Fruit fly (Drosophila melanogaster) whole organism, embryonic: ENCODE results near the gene Duox.

ENCODE experiments used
- Bdp1 ChIP-seq: fragments of 200-800 bp; sonication (Bioruptor generic); optimal IDR thresholded peaks from 3 replicates; lab custom pipeline; 2016; ENCODE audit warnings: missing biosample characterization, missing genetic modification characterization
- Bteb2 ChIP-seq: fragments of 200-800 bp; sonication (Bioruptor generic); optimal IDR thresholded peaks from 2 replicates; lab custom pipeline; 2016; ENCODE audit warnings: missing biosample characterization, missing genetic modification characterization
- CG10209 ChIP-seq: fragments of 200-800 bp; sonication (Bioruptor generic); optimal IDR thresholded peaks from 3 replicates; lab custom pipeline; 2017; ENCODE audit warnings: missing biosample characterization, mild to moderate bottlenecking, missing genetic modification characterization, missing genetic modification reagents
- CG10366 ChIP-seq: fragments of 200-800 bp; sonication (Bioruptor generic); IDR thresholded peaks from 2 replicates; pipeline ENCODE4 v1.3.6; 2022; ENCODE audit warnings: missing biosample characterization, missing genetic modification characterization
- CG11696 ChIP-seq: fragments of 200-800 bp; sonication (Bioruptor generic); IDR thresholded peaks from 2 replicates; pipeline ENCODE4 v1.3.6; 2022; ENCODE audit warnings: missing biosample characterization, missing genetic modification characterization
- CG12219 ChIP-seq: fragments of 200-800 bp; sonication (Bioruptor generic); optimal IDR thresholded peaks from 3 replicates; lab custom pipeline; 2018; ENCODE audit warnings: missing biosample characterization, mild to moderate bottlenecking, missing genetic modification characterization
- CG17328 ChIP-seq: fragments of 200-800 bp; sonication (Bioruptor generic); IDR thresholded peaks from 2 replicates; pipeline ENCODE4 v1.3.6; 2022; ENCODE audit warnings: missing biosample characterization, missing genetic modification characterization
- CG18011 ChIP-seq: fragments of 200-800 bp; sonication (Bioruptor generic); optimal IDR thresholded peaks from 2 replicates; lab custom pipeline; 2017; ENCODE audit warnings: missing biosample characterization, missing genetic modification characterization, mild to moderate bottlenecking, moderate library complexity, missing genotype
- CG18262 ChIP-seq: fragments of 200-800 bp; optimal IDR thresholded peaks from 3 replicates; lab custom pipeline; 2019; ENCODE audit warnings: missing biosample characterization, mild to moderate bottlenecking, missing genetic modification characterization, moderate library complexity
- CG3065 ChIP-seq: fragments of 200-800 bp; sonication (Bioruptor generic); optimal IDR thresholded peaks from 2 replicates; lab custom pipeline; 2016; ENCODE audit warnings: missing biosample characterization, missing genetic modification characterization
- CG3281 ChIP-seq: fragments of 200-800 bp; sonication (Bioruptor generic); optimal IDR thresholded peaks from 3 replicates; lab custom pipeline; 2017; ENCODE audit warnings: missing biosample characterization, mild to moderate bottlenecking, missing genetic modification characterization
- CG3407 ChIP-seq: fragments of 200-800 bp; sonication (Bioruptor generic); optimal IDR thresholded peaks from 2 replicates; lab custom pipeline; 2018; ENCODE audit warnings: missing biosample characterization, mild to moderate bottlenecking, missing genetic modification characterization
- CG4282 ChIP-seq: fragments of 200-800 bp; sonication (Bioruptor generic); optimal IDR thresholded peaks from 2 replicates; lab custom pipeline; 2016; ENCODE audit warnings: missing biosample characterization, missing genetic modification characterization
- CG6175 ChIP-seq: fragments of 200-800 bp; sonication (Bioruptor generic); IDR thresholded peaks from 3 replicates; pipeline ENCODE4 v1.3.6; 2022; ENCODE audit warnings: missing biosample characterization, missing genetic modification characterization
- CG6791 ChIP-seq: fragments of 200-800 bp; sonication (Bioruptor generic); IDR thresholded peaks from 3 replicates; pipeline ENCODE4 v1.3.6; 2022; ENCODE audit warnings: missing biosample characterization, missing genetic modification characterization; ENCODE audit not compliant: partially characterized antibody
- CG7745 ChIP-seq: fragments of 200-800 bp; sonication (Bioruptor generic); optimal IDR thresholded peaks from 2 replicates; lab custom pipeline; 2018; ENCODE audit warnings: missing biosample characterization, mild to moderate bottlenecking, missing genetic modification characterization, moderate library complexity
- CG8089 ChIP-seq: fragments of 200-800 bp; sonication (Bioruptor generic); optimal IDR thresholded peaks from 3 replicates; lab custom pipeline; 2016; ENCODE audit warnings: missing biosample characterization, missing genetic modification characterization
- CG8944 ChIP-seq: fragments of 200-800 bp; sonication (Bioruptor generic); optimal IDR thresholded peaks from 3 replicates; lab custom pipeline; 2016; ENCODE audit warnings: missing biosample characterization, missing genetic modification characterization
- Dip2 ChIP-seq: fragments of 200-800 bp; sonication (Bioruptor generic); IDR thresholded peaks from 2 replicates; pipeline ENCODE4 v1.3.6; 2022; ENCODE audit warnings: missing biosample characterization, missing genetic modification characterization
- Dip3 ChIP-seq: fragments of 200-800 bp; sonication (Bioruptor generic); optimal IDR thresholded peaks from 3 replicates; lab custom pipeline; 2016; ENCODE audit warnings: missing biosample characterization, missing genetic modification characterization
- Elba2 ChIP-seq: fragments of 200-800 bp; sonication (Bioruptor generic); optimal IDR thresholded peaks from 3 replicates; lab custom pipeline; 2016; ENCODE audit warnings: missing biosample characterization, missing genetic modification characterization
- HLH54F ChIP-seq: fragments of 200-800 bp; sonication (Bioruptor generic); optimal IDR thresholded peaks from 3 replicates; lab custom pipeline; 2016; ENCODE audit warnings: missing biosample characterization, missing genetic modification characterization
- HLHmδ ChIP-seq: fragments of 200-800 bp; sonication (Bioruptor generic); optimal IDR thresholded peaks from 2 replicates; lab custom pipeline; 2018; ENCODE audit warnings: missing biosample characterization, mild to moderate bottlenecking, missing genetic modification characterization, moderate library complexity
- Hmr ChIP-seq: fragments of 200-800 bp; sonication (Bioruptor generic); optimal IDR thresholded peaks from 3 replicates; lab custom pipeline; 2017; ENCODE audit warnings: mild to moderate bottlenecking, missing biosample characterization, missing genetic modification reagents, missing genetic modification characterization
- MTF-1 ChIP-seq: fragments of 200-800 bp; sonication (Bioruptor generic); optimal IDR thresholded peaks from 2 replicates; lab custom pipeline; 2018; ENCODE audit warnings: missing biosample characterization, mild to moderate bottlenecking, missing genetic modification characterization, borderline replicate concordance
- Med ChIP-seq: fragments of 200-800 bp; sonication (Bioruptor generic); peaks from one replicate; lab custom pipeline; 2016; ENCODE audit warnings: missing biosample characterization, missing genetic modification characterization, mild to moderate bottlenecking, inconsistent platforms, moderate library complexity
- Meics ChIP-seq: fragments of 200-800 bp; sonication (Bioruptor generic); optimal IDR thresholded peaks from 2 replicates; lab custom pipeline; 2017; ENCODE audit warnings: missing biosample characterization, mild to moderate bottlenecking, missing genetic modification characterization
- Nf-YA ChIP-seq: fragments of 200-800 bp; sonication (Bioruptor generic); IDR thresholded peaks from 2 replicates; pipeline ENCODE4 v1.3.6; 2022; ENCODE audit warnings: missing biosample characterization, missing genetic modification characterization
- Pdp1 ChIP-seq, 2 experiments: fragments of 200-800 bp; sonication (Bioruptor generic); optimal IDR thresholded peaks; 3 replicates each; lab custom pipeline; 2016; ENCODE audit warnings: missing biosample characterization in 2 of 2, missing genetic modification characterization in 2 of 2, mild to moderate bottlenecking in 1 of 2, moderate library complexity in 1 of 2
- Sin3A ChIP-seq: fragments of >200 bp; optimal IDR thresholded peaks from 2 replicates; lab custom pipeline; 2018
- Sry-β ChIP-seq: fragments of 200-800 bp; sonication (Bioruptor generic); optimal IDR thresholded peaks from 2 replicates; lab custom pipeline; 2018; ENCODE audit warnings: missing biosample characterization, mild to moderate bottlenecking, missing genetic modification characterization, moderate library complexity
- Xbp1 ChIP-seq: fragments of 200-800 bp; sonication (Bioruptor generic); optimal IDR thresholded peaks from 3 replicates; lab custom pipeline; 2016; ENCODE audit warnings: missing biosample characterization, mild to moderate bottlenecking, missing genetic modification characterization
- ase ChIP-seq: fragments of 200-800 bp; sonication (Bioruptor generic); IDR thresholded peaks from 3 replicates; pipeline ENCODE4 v1.3.6; 2022; ENCODE audit warnings: missing biosample characterization, missing genetic modification characterization
- br ChIP-seq: fragments of >200 bp; optimal IDR thresholded peaks from 2 replicates; lab custom pipeline; 2017
- corto ChIP-seq: fragments of 200-800 bp; sonication (Bioruptor generic); optimal IDR thresholded peaks from 2 replicates; lab custom pipeline; 2016; ENCODE audit warnings: missing biosample characterization, mild to moderate bottlenecking, missing genetic modification characterization, moderate library complexity
- crc ChIP-seq: fragments of 200-800 bp; sonication (Bioruptor generic); optimal IDR thresholded peaks from 2 replicates; lab custom pipeline; 2016; ENCODE audit warnings: missing biosample characterization, missing genetic modification characterization
- dysf ChIP-seq: fragments of 200-800 bp; sonication (Bioruptor generic); IDR thresholded peaks from 3 replicates; pipeline ENCODE4 v1.3.6; 2022; ENCODE audit warnings: missing biosample characterization, missing genetic modification characterization
- emc ChIP-seq: fragments of 200-800 bp; sonication (Bioruptor generic); optimal IDR thresholded peaks from 2 replicates; lab custom pipeline; 2016; ENCODE audit warnings: missing biosample characterization, missing genetic modification characterization
- ewg ChIP-seq: fragments of 200-800 bp; sonication (Bioruptor generic); optimal IDR thresholded peaks from 3 replicates; lab custom pipeline; 2017; ENCODE audit warnings: mild to moderate bottlenecking, missing biosample characterization, missing genetic modification reagents, missing genetic modification characterization
- fd3F ChIP-seq: fragments of 200-800 bp; sonication (Bioruptor generic); optimal IDR thresholded peaks from 2 replicates; lab custom pipeline; 2018; ENCODE audit warnings: missing biosample characterization, mild to moderate bottlenecking, missing genetic modification characterization, moderate library complexity
- ftz-f1 ChIP-seq: fragments of 200-800 bp; sonication (Bioruptor generic); optimal IDR thresholded peaks from 2 replicates; lab custom pipeline; 2016; ENCODE audit warnings: missing biosample characterization, missing genetic modification characterization
- gt ChIP-seq: fragments of 200-800 bp; sonication (Bioruptor generic); IDR thresholded peaks from 2 replicates; pipeline ENCODE4 v1.3.6; 2022; ENCODE audit warnings: missing biosample characterization, missing genetic modification characterization
- insv ChIP-seq, 2 experiments: fragments of 200-800 bp; sonication (Bioruptor generic); optimal IDR thresholded peaks; 3 replicates each; lab custom pipeline; 2016 to 2018; ENCODE audit warnings: missing biosample characterization in 2 of 2, missing genetic modification characterization in 2 of 2
- kni ChIP-seq: fragments of 200-800 bp; sonication (Bioruptor generic); optimal IDR thresholded peaks from 3 replicates; lab custom pipeline; 2017; ENCODE audit warnings: mild to moderate bottlenecking, missing biosample characterization, missing genetic modification reagents, missing genetic modification characterization
- lilli ChIP-seq: fragments of 200-800 bp; sonication (Bioruptor generic); optimal IDR thresholded peaks from 3 replicates; lab custom pipeline; 2016; ENCODE audit warnings: missing biosample characterization, missing genetic modification characterization
- otp ChIP-seq: fragments of 200-800 bp; sonication (Bioruptor generic); IDR thresholded peaks from 3 replicates; pipeline ENCODE4, ENCODE4 v1.3.6; 2022; ENCODE audit warnings: missing biosample characterization, missing genetic modification characterization
- pfk ChIP-seq: fragments of 200-800 bp; sonication (Bioruptor generic); optimal IDR thresholded peaks from 2 replicates; lab custom pipeline; 2018; ENCODE audit warnings: missing biosample characterization, mild to moderate bottlenecking, missing genetic modification characterization, moderate library complexity
- row ChIP-seq: fragments of 200-800 bp; sonication (Bioruptor generic); IDR thresholded peaks from 3 replicates; pipeline ENCODE4 v1.3.6; 2022; ENCODE audit warnings: missing biosample characterization, missing genetic modification characterization
- schlank ChIP-seq: fragments of 200-800 bp; sonication (Bioruptor generic); optimal IDR thresholded peaks from 2 replicates; lab custom pipeline; 2018; ENCODE audit warnings: missing biosample characterization, mild to moderate bottlenecking, missing genetic modification characterization
- tgo ChIP-seq: fragments of 200-800 bp; sonication (Bioruptor generic); IDR thresholded peaks from 3 replicates; pipeline ENCODE4 v1.3.6; 2022; ENCODE audit warnings: missing biosample characterization, missing genetic modification characterization
- ttk ChIP-seq: fragments of 200-800 bp; sonication (Bioruptor generic); IDR thresholded peaks from 2 replicates; pipeline ENCODE4 v2.1.2; 2022; ENCODE audit warnings: missing biosample characterization, missing genetic modification characterization
- zfh2 ChIP-seq: fragments of 200-800 bp; sonication (Bioruptor generic); optimal IDR thresholded peaks from 2 replicates; lab custom pipeline; 2016; ENCODE audit warnings: missing biosample characterization, missing genetic modification characterization

The Duox gene

dm6 chr2L:2878188-2878587, 48.1 kb upstream of the Duox start, which contains the start of the genes Prx6a and Sbat (continued):
- TF ChIP-seq CG3281 (peak; percentile 76), otp (no peak), CG17328 (GFP tag; lab: Robert Waterston, UW) (peak; percentile 36; the same call in 1 of the 2 replicates), CG12219 (GFP tag; lab: Kevin White, UChicago) (peak; percentile 45), ftz-f1 (no peak), CG6175 (no peak), Dip2 (GFP tag; lab: Robert Waterston, UW) (no peak), emc (GFP tag; lab: Kevin White, UChicago) (peak; percentile 10), Bdp1 (GFP tag; lab: Kevin White, UChicago) (peak; percentile 57), pfk (GFP tag; lab: Kevin White, UChicago) (peak; percentile 17), row (GFP tag; lab: Robert Waterston, UW) (peak; percentile 97), br (lab: Kevin White, UChicago) (no peak), kni (GFP tag; lab: Kevin White, UChicago) (peak; percentile 25), dysf (peak; percentile 74), lilli (GFP tag; lab: Kevin White, UChicago) (peak; percentile 98), Med (GFP tag; lab: Kevin White, UChicago) (peak; percentile 95), MTF-1 (GFP tag; lab: Kevin White, UChicago) (no peak), fd3F (GFP tag; lab: Kevin White, UChicago) (peak; percentile 60), Meics (GFP tag; lab: Kevin White, UChicago) (peak; percentile 68), CG8089 (GFP tag; lab: Kevin White, UChicago) (peak; percentile 45), crc (GFP tag; lab: Kevin White, UChicago) (no peak), CG7745 (no peak), CG10366 (GFP tag; lab: Robert Waterston, UW) (peak; percentile 55; the same call in 1 of the 2 replicates), CG18011 (GFP tag; lab: Kevin White, UChicago) (peak; percentile 23), HLH54F (peak; percentile 73), tgo (GFP tag; lab: Robert Waterston, UW) (peak; percentile 56; the same call in 2 of the 3 replicates), CG18262 (tag; lab: Kevin White, UChicago) (peak; percentile 63), CG10209 (GFP tag; lab: Kevin White, UChicago) (peak; percentile 59), CG8944 (GFP tag; lab: Kevin White, UChicago) (peak; percentile 65), corto (GFP tag; lab: Kevin White, UChicago) (no peak), CG6791 (GFP tag; lab: Robert Waterston, UW) (no peak), Pdp1 (GFP tag; optimal IDR thresholded peaks at IDR 0.05; lab: Kevin White, UChicago) (peak; percentile 64 to 67), CG3407 (GFP tag; lab: Kevin White, UChicago) (no peak), gt (GFP tag; lab: Robert Waterston, UW) (no peak), Elba2 (GFP tag; lab: Kevin White, UChicago) (no peak), zfh2 (peak; percentile 85), schlank (tag; lab: Kevin White, UChicago) (peak; percentile 65), Sry-β (GFP tag; lab: Kevin White, UChicago) (peak; percentile 53), Bteb2 (GFP tag; lab: Kevin White, UChicago) (peak; percentile 47), Xbp1 (GFP tag; lab: Kevin White, UChicago) (peak; percentile 79), CG4282 (GFP tag; lab: Kevin White, UChicago) (peak; percentile 36), Sin3A (peak; percentile 92), CG11696 (GFP tag; lab: Robert Waterston, UW) (no peak), Dip3 (GFP tag; lab: Kevin White, UChicago) (peak; percentile 67), insv (GFP tag; optimal IDR thresholded peaks at IDR 0.05; lab: Kevin White, UChicago) (peak in 1 of 2 experiments; percentile 49), ewg (GFP tag; lab: Kevin White, UChicago) (peak; percentile 39), HLHmδ (GFP tag; lab: Kevin White, UChicago) (no peak), Hmr (GFP tag; lab: Kevin White, UChicago) (peak; percentile 78), CG3065 (GFP tag; lab: Kevin White, UChicago) (no peak), ase (GFP tag; lab: Robert Waterston, UW) (peak; percentile 52; the same call in 1 of the 3 replicates), Nf-YA (GFP tag; lab: Robert Waterston, UW) (no peak), ttk (GFP tag; lab: Robert Waterston, UW) (0 out of 2 replicates have a peak, but pooled peaks have one; percentile 8)
